Worm (Caenorhabditis elegans): ENCODE results near the gene bli-6.

Gene bli-6

DNA sequence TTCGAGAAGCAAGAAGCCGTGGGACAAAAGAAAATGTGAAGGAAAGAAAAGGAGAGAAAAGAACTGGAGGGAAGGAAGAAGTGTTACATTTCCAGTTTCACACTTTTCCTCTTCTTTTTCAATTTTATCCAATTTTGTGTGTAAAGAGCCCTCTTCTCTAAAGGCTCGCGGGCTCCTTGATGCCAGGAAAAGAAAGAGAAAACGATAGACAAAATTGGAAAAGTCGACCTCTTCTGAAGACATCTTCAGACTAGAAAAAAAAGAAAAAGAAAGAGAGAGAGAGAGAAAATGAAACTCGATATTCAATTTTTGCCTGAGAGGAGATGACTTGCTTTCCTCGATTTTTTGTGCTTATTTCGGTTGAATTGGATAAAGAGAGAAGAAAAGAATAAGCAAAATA is 8.1 kb downstream of the bli-6 start:
- TF ChIP-seq lin-14 (GFP tag; optimal IDR thresholded peaks at IDR 0.05) (peak; percentile 54), fkh-10 (GFP tag; optimal IDR thresholded peaks at IDR 0.05) (peak; percentile 81), mef-2 (tag; optimal IDR thresholded peaks at IDR 0.05) (no peak)

DNA sequence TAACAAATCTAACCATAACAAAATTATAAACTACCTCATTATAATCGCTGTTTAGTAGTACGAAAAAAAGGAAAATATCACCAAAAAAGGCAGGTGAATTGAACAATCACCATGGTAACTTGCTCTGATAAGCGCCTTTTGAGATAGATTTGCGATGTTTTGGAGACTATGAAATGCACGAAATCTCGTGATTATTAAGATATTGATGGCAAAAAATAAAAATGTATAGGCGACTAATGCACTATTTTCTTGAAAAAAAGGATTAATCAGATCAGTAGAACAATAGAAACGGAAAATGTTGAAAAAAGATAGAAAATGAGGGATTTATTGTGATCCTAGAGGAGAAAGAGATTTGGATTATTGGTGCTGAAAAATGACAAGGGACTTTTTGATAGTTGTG is 11.7 kb downstream of the bli-6 start:
- TF ChIP-seq dsc-1 (tag; optimal IDR thresholded peaks at IDR 0.05) = peak; percentile 80
- peak; percentile 47 for TF ChIP-seq pax-3 (tag; optimal IDR thresholded peaks at IDR 0.05)
- no peak for TF ChIP-seq zag-1 (tag; optimal IDR thresholded peaks at IDR 0.05)
- peak; percentile 68 for TF ChIP-seq fkh-8 (tag; optimal IDR thresholded peaks at IDR 0.05)

DNA sequence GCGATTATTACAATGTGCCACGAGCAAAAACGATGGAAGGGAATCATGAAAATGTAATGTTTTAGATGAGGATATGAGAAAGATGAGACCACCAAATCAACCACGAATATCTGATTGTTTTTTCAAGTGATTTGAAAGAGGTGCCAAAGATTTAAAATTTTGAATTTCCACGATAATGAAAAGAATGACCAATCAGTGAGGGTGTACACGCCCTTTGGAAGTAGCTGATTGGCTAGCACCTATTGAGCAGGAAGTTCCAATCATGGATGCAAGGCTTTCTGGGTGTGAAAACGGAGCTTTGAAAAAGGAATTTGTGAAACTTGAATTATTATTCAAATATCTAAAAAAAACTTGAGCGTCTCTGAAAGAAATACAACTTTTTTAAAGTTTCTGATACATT is 14.7 kb downstream of the bli-6 start:
- TF ChIP-seq zag-1 (tag; optimal IDR thresholded peaks at IDR 0.05) (no peak), dsc-1 (tag; optimal IDR thresholded peaks at IDR 0.05) (no peak), aly-2 (tag; optimal IDR thresholded peaks at IDR 0.05) (no peak), pag-3 (tag; optimal IDR thresholded peaks at IDR 0.05; ENCODE audit: borderline replicate concordance, insufficient read depth) (no peak)

DNA sequence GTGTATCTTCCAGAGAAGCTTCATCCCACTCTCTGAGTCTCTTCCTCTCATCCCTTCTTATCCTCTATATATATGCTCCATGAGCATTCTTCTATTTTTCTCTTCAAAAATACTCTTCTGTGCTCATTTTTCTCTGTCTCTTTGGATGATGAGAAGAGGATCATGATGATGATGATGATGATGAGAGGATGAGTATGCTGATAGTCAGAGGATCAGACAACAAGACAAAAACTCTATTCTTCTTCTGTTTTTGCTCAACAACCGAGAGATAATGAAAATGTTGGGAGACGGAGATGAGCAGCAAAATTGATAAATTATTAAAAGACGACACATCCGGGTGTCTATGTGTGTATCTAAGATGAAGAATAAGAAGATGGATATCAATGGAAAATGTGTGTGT is 16.5 kb downstream of the bli-6 start:
- TF ChIP-seq aha-1 (tag; optimal IDR thresholded peaks at IDR 0.05) (no peak), grh-1 (GFP tag; IDR thresholded peaks at IDR 0.05) (no peak), dpl-1 (GFP tag; optimal IDR thresholded peaks at IDR 0.05) (peak in 2 of 3 experiments; percentile 14 to 26), tlp-1 (tag; optimal IDR thresholded peaks at IDR 0.05) (no peak), nhr-47 (tag; optimal IDR thresholded peaks at IDR 0.05) (peak; percentile 51), ztf-4 (tag; optimal IDR thresholded peaks at IDR 0.05) (peak; percentile 21), hlh-17 (GFP tag; optimal IDR thresholded peaks at IDR 0.05; ENCODE audit: borderline replicate concordance) (no peak), egl-27 (tag; optimal IDR thresholded peaks at IDR 0.05) (no peak), C16A3.4 (tag; optimal IDR thresholded peaks at IDR 0.05) (no peak), fkh-10 (GFP tag; optimal IDR thresholded peaks at IDR 0.05) (peak; percentile 48), nhr-77 (tag; optimal IDR thresholded peaks at IDR 0.05) (no peak), nhr-84 (tag; optimal IDR thresholded peaks at IDR 0.05) (no peak), nhr-71 (tag; optimal IDR thresholded peaks at IDR 0.05) (peak; percentile 83), zip-4 (GFP tag; optimal IDR thresholded peaks at IDR 0.05) (no peak), mef-2 (tag; optimal IDR thresholded peaks at IDR 0.05) (peak; percentile 43), fkh-8 (tag; optimal IDR thresholded peaks at IDR 0.05) (peak; percentile 33), lir-3 (tag; optimal IDR thresholded peaks at IDR 0.05; ENCODE audit: poor library complexity) (peak; percentile 60), sptf-1 (tag; optimal IDR thresholded peaks at IDR 0.05) (no peak), skn-1 (tag; optimal IDR thresholded peaks at IDR 0.05) (peak; percentile 42), tbx-2 (tag; optimal IDR thresholded peaks at IDR 0.05) (peak; percentile 47), xbp-1 (tag; optimal IDR thresholded peaks at IDR 0.05) (peak; percentile 3), nhr-85 (tag) (no peak), dsc-1 (tag; optimal IDR thresholded peaks at IDR 0.05) (peak; percentile 79), jun-1 (tag; optimal IDR thresholded peaks at IDR 0.05) (no peak), snpc-4 (tag; optimal IDR thresholded peaks at IDR 0.05) (no peak), irx-1 (tag; optimal IDR thresholded peaks at IDR 0.05) (no peak), unc-98 (GFP tag; IDR thresholded peaks at IDR 0.05) (no peak), lin-35 (GFP tag; optimal IDR thresholded peaks at IDR 0.05) (peak in 1 of 2 experiments; percentile 36), mab-9 (GFP tag; IDR thresholded peaks at IDR 0.05) (no peak), lin-39 (tag; optimal IDR thresholded peaks at IDR 0.05) (no peak), pax-3 (tag; optimal IDR thresholded peaks at IDR 0.05) (no peak), fos-1 (tag; optimal IDR thresholded peaks at IDR 0.05) (peak; percentile 62), unc-130 (tag; optimal IDR thresholded peaks at IDR 0.05) (no peak), elt-2 (tag; optimal IDR thresholded peaks at IDR 0.05) (no peak), nhr-237 (tag; optimal IDR thresholded peaks at IDR 0.05) (no peak), snu-23 (GFP tag; optimal IDR thresholded peaks at IDR 0.05) (peak; percentile 66), F16B12.6 (tag; optimal IDR thresholded peaks at IDR 0.05) (no peak), ceh-63 (GFP tag; optimal IDR thresholded peaks at IDR 0.05) (no peak), C34B4.2 (tag; optimal IDR thresholded peaks at IDR 0.05) (no peak), nhr-12 (tag; optimal IDR thresholded peaks at IDR 0.05) (no peak), pag-3 (tag; optimal IDR thresholded peaks at IDR 0.05; ENCODE audit: borderline replicate concordance, insufficient read depth) (no peak), hlh-4 (tag; optimal IDR thresholded peaks at IDR 0.05) (no peak), ces-1 (GFP tag; optimal IDR thresholded peaks at IDR 0.05) (no peak)

Data from whole organism, L1 larva.